Worm (Caenorhabditis elegans) whole organism, L3 larva: ENCODE data around the gene Y43F8B.9.

ENCODE experiments used
- elt-1 ChIP-seq: fragments of 150-350 bp; optimal IDR thresholded peaks from 2 replicates; lab custom pipeline; 2014; ENCODE audit warnings: missing biosample characterization, missing genetic modification characterization
- lin-15B ChIP-seq: fragments of 150-350 bp; optimal IDR thresholded peaks from 2 replicates; lab custom pipeline; 2014; ENCODE audit warnings: missing biosample characterization, missing genetic modification characterization
- mdl-1 ChIP-seq: fragments of 150-350 bp; optimal IDR thresholded peaks from 2 replicates; lab custom pipeline; 2014; ENCODE audit warnings: missing biosample characterization, missing genetic modification characterization
- mml-1 ChIP-seq: fragments of 150-350 bp; sonication (generic microtip); optimal IDR thresholded peaks from 3 replicates; lab custom pipeline; 2014; ENCODE audit warnings: missing biosample characterization, missing genetic modification characterization
- nhr-11 ChIP-seq: fragments of 150-350 bp; optimal IDR thresholded peaks from 2 replicates; lab custom pipeline; 2014; ENCODE audit warnings: missing biosample characterization, missing genetic modification characterization
- nhr-28 ChIP-seq: fragments of 150-350 bp; optimal IDR thresholded peaks from 2 replicates; lab custom pipeline; 2014; ENCODE audit warnings: missing biosample characterization, missing genetic modification characterization
- nhr-43 ChIP-seq: sonication (generic microtip); optimal IDR thresholded peaks from 2 replicates; lab custom pipeline; 2016; ENCODE audit warnings: mild to moderate bottlenecking, missing genetic modification characterization, missing compliant biosample characterization; ENCODE audit not compliant: poor library complexity, severe bottlenecking
- pqm-1 ChIP-seq: fragments of 150-350 bp; optimal IDR thresholded peaks from 2 replicates; lab custom pipeline; 2017; ENCODE audit warnings: missing biosample characterization, missing genetic modification characterization, inconsistent platforms
- sea-2 ChIP-seq: fragments of 150-350 bp; sonication (generic microtip); optimal IDR thresholded peaks from 4 replicates; lab custom pipeline; 2014; ENCODE audit warnings: missing biosample characterization, missing genetic modification reagents, missing genetic modification characterization
- snpc-4 ChIP-seq: fragments of 150-350 bp; optimal IDR thresholded peaks from 2 replicates; lab custom pipeline; 2014; ENCODE audit warnings: missing biosample characterization, missing genetic modification characterization
- unc-39 ChIP-seq: sonication (generic microtip); optimal IDR thresholded peaks from 4 replicates; lab custom pipeline; 2017; ENCODE audit warnings: missing biosample characterization, missing genetic modification characterization

ce11 chrV:19484507-19484906, 6.6 kb downstream of the Y43F8B.9 start, which contains the start of gene Y43F8B.17:
- TF ChIP-seq nhr-43 (tag; lab: Kevin White, UChicago) (no peak), nhr-28 (no peak), lin-15B (tag; lab: Kevin White, UChicago) (no peak), mml-1 (no peak), mdl-1 (tag; lab: Kevin White, UChicago) (no peak), unc-39 (tag; lab: Kevin White, UChicago) (no peak), sea-2 (GFP tag; lab: Kevin White, UChicago) (no peak), pqm-1 (tag; lab: Kevin White, UChicago) (no peak), snpc-4 (no peak), nhr-11 (tag; lab: Kevin White, UChicago) (no peak), elt-1 (tag; lab: Kevin White, UChicago) (no peak)
